Worm (Caenorhabditis elegans): Measurements from ENCODE around the gene C17B7.14.

ce11 chrV:3316108-3316507 is 4.2 kb downstream of the C17B7.14 start, which contains the start of gene F35F10.1:
- TF ChIP-seq C34B4.2 (tag; optimal IDR thresholded peaks at IDR 0.05) (no peak), unc-62 (GFP tag; optimal IDR thresholded peaks at IDR 0.05) (no peak), nhr-19 (GFP tag; conservative IDR thresholded peaks at IDR 0.05) (no peak), nhr-76 (tag; optimal IDR thresholded peaks at IDR 0.05) (no peak), blmp-1 (tag; optimal IDR thresholded peaks at IDR 0.05) (peak; percentile 37), unc-30 (tag; optimal IDR thresholded peaks at IDR 0.05) (no peak)

All from whole organism, L1 larva.